Worm (Caenorhabditis elegans): Measurements from ENCODE around the gene F59E12.3.

DNA sequence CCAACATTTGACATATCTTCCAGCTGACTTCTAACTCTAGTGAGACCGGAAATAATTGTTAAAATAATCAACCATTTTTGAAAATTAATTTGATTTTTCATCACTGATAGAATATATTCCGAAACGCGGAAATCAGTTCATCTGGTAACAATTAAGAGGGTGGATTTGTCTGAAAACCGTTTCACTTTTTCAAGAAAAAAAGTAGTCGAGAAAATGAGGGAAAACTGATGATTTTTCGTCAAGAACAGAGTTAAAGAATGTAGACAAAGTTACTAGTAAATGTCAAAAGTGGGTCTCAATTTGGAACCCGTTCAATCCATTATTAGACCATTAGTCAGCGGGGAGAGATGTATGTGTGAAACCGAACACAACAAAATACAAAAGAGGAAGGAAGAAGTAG is 35.0 kb upstream of the F59E12.3 start, which contains the start of gene C17G10.6:
- no peak for TF ChIP-seq lin-39 (tag; optimal IDR thresholded peaks at IDR 0.05)
- no peak for TF ChIP-seq fkh-10 (GFP tag; optimal IDR thresholded peaks at IDR 0.05)
- TF ChIP-seq snpc-4 (tag; optimal IDR thresholded peaks at IDR 0.05): no peak
- TF ChIP-seq nhr-48 (tag; optimal IDR thresholded peaks at IDR 0.05): no peak
- TF ChIP-seq dpl-1 (GFP tag; optimal IDR thresholded peaks at IDR 0.05): no peak
- TF ChIP-seq spr-3 (GFP tag; optimal IDR thresholded peaks at IDR 0.05): no peak
- TF ChIP-seq hlh-11 (tag; optimal IDR thresholded peaks at IDR 0.05): no peak
- no peak for TF ChIP-seq ceh-20 (GFP tag; IDR thresholded peaks at IDR 0.05)
- TF ChIP-seq ama-1 (optimal IDR thresholded peaks at IDR 0.05): no peak
- no peak for TF ChIP-seq unc-62 (GFP tag; optimal IDR thresholded peaks at IDR 0.05 in 1 of 2)
- no peak for TF ChIP-seq unc-62 (tag; optimal IDR thresholded peaks at IDR 0.05)
